Fruit fly (Drosophila melanogaster) whole organism, embryonic: ENCODE measurements around the gene Sym.
A peak's percentile ranks its signal among the peaks of the same experiment; 100 is the strongest.

Experiments used
- Abd-B ChIP-seq: fragments of 200-800 bp; sonication (Bioruptor generic); optimal IDR thresholded peaks from 2 replicates; lab custom pipeline; 2018; ENCODE audit warnings: missing biosample characterization, mild to moderate bottlenecking, missing genetic modification characterization, moderate library complexity
- Atf6 ChIP-seq: fragments of 200-800 bp; sonication (Bioruptor generic); IDR thresholded peaks from 2 replicates; pipeline ENCODE4 v1.3.6; 2022; ENCODE audit warnings: missing biosample characterization, missing genetic modification characterization
- Bteb2 ChIP-seq: fragments of 200-800 bp; sonication (Bioruptor generic); optimal IDR thresholded peaks from 2 replicates; lab custom pipeline; 2016; ENCODE audit warnings: missing biosample characterization, missing genetic modification characterization
- CG10209 ChIP-seq: fragments of 200-800 bp; sonication (Bioruptor generic); optimal IDR thresholded peaks from 3 replicates; lab custom pipeline; 2017; ENCODE audit warnings: missing biosample characterization, mild to moderate bottlenecking, missing genetic modification characterization, missing genetic modification reagents
- CG10979 ChIP-seq: fragments of 200-800 bp; sonication (Bioruptor generic); optimal IDR thresholded peaks from 2 replicates; lab custom pipeline; 2018; ENCODE audit warnings: missing biosample characterization, mild to moderate bottlenecking, missing genetic modification characterization, moderate library complexity
- CG11695 ChIP-seq: fragments of 200-800 bp; sonication (Bioruptor generic); IDR thresholded peaks from 3 replicates; pipeline ENCODE4 v1.3.6; 2022; ENCODE audit warnings: missing biosample characterization, missing genetic modification characterization
- CG1529 ChIP-seq: fragments of 200-800 bp; sonication (Bioruptor generic); optimal IDR thresholded peaks from 3 replicates; lab custom pipeline; 2018; ENCODE audit warnings: missing biosample characterization, missing genetic modification characterization
- CG17186 ChIP-seq: fragments of 200-800 bp; sonication (Bioruptor generic); optimal IDR thresholded peaks from 3 replicates; lab custom pipeline; 2017; ENCODE audit warnings: missing biosample characterization, missing genetic modification reagents, missing genetic modification characterization
- CG17359 ChIP-seq: fragments of 200-800 bp; sonication (Bioruptor generic); optimal IDR thresholded peaks from 3 replicates; lab custom pipeline; 2018; ENCODE audit warnings: missing biosample characterization, mild to moderate bottlenecking, missing genetic modification characterization, moderate library complexity
- CG18619 ChIP-seq: fragments of 200-800 bp; sonication (Bioruptor generic); optimal IDR thresholded peaks from 3 replicates; lab custom pipeline; 2017; ENCODE audit warnings: missing biosample characterization, mild to moderate bottlenecking, missing genetic modification characterization
- CG2129 ChIP-seq: fragments of 200-800 bp; sonication (Bioruptor generic); IDR thresholded peaks from 2 replicates; pipeline ENCODE4 v1.3.6; 2022; ENCODE audit warnings: missing biosample characterization, missing genetic modification characterization; ENCODE audit not compliant: partially characterized antibody
- CG31441 ChIP-seq: fragments of 200-800 bp; sonication (Bioruptor generic); IDR thresholded peaks from 2 replicates; pipeline ENCODE4 v1.3.6; 2022; ENCODE audit warnings: missing biosample characterization, missing genetic modification characterization
- CG32767 ChIP-seq: fragments of 200-800 bp; sonication (Bioruptor generic); IDR thresholded peaks from 2 replicates; pipeline ENCODE4 v1.3.6; 2022; ENCODE audit warnings: missing biosample characterization, missing genetic modification characterization
- CG33557 ChIP-seq: fragments of 200-800 bp; sonication (Bioruptor generic); optimal IDR thresholded peaks from 2 replicates; lab custom pipeline; 2019; ENCODE audit warnings: missing biosample characterization, mild to moderate bottlenecking, missing genetic modification characterization, moderate library complexity
- CG42726 ChIP-seq: fragments of 200-800 bp; sonication (Bioruptor generic); IDR thresholded peaks from 2 replicates; pipeline ENCODE4 v1.3.6; 2022; ENCODE audit warnings: missing biosample characterization, missing genetic modification characterization; ENCODE audit not compliant: partially characterized antibody
- CG4617 ChIP-seq: fragments of 200-800 bp; sonication (Bioruptor generic); optimal IDR thresholded peaks from 3 replicates; lab custom pipeline; 2016; ENCODE audit warnings: missing biosample characterization, missing genetic modification characterization, borderline replicate concordance
- CG4707 ChIP-seq: fragments of 200-800 bp; sonication (Bioruptor generic); optimal IDR thresholded peaks from 2 replicates; lab custom pipeline; 2018; ENCODE audit warnings: missing biosample characterization, mild to moderate bottlenecking, missing genetic modification characterization, moderate library complexity
- CG6791 ChIP-seq: fragments of 200-800 bp; sonication (Bioruptor generic); IDR thresholded peaks from 3 replicates; pipeline ENCODE4 v1.3.6; 2022; ENCODE audit warnings: missing biosample characterization, missing genetic modification characterization; ENCODE audit not compliant: partially characterized antibody
- CG6854 ChIP-seq: fragments of 200-800 bp; sonication (Bioruptor generic); optimal IDR thresholded peaks from 3 replicates; lab custom pipeline; 2017; ENCODE audit warnings: missing biosample characterization, mild to moderate bottlenecking, missing genetic modification characterization
- CG7963 ChIP-seq: fragments of 200-800 bp; sonication (Bioruptor generic); IDR thresholded peaks from 3 replicates; pipeline ENCODE4 v1.3.6; 2022; ENCODE audit warnings: missing biosample characterization, missing genetic modification characterization; ENCODE audit not compliant: partially characterized antibody
- CG8281 ChIP-seq: fragments of 200-800 bp; sonication (Bioruptor generic); optimal IDR thresholded peaks from 2 replicates; lab custom pipeline; 2018; ENCODE audit warnings: missing biosample characterization, mild to moderate bottlenecking, missing genetic modification characterization, moderate library complexity
- CG8478 ChIP-seq: fragments of >200 bp; optimal IDR thresholded peaks from 2 replicates; lab custom pipeline; 2018
- CG8765 ChIP-seq: fragments of 200-800 bp; sonication (Bioruptor generic); IDR thresholded peaks from 2 replicates; pipeline ENCODE4 v1.3.6; 2022; ENCODE audit warnings: missing biosample characterization, missing genetic modification characterization
- CkIIα-i1 ChIP-seq: fragments of 200-800 bp; sonication (Bioruptor generic); IDR thresholded peaks from 2 replicates; pipeline ENCODE4 v1.3.6; 2022; ENCODE audit warnings: missing biosample characterization, missing genetic modification characterization
- D19A ChIP-seq: fragments of 200-800 bp; optimal IDR thresholded peaks from 3 replicates; lab custom pipeline; 2019; ENCODE audit warnings: missing biosample characterization, mild to moderate bottlenecking, missing genetic modification characterization, moderate library complexity
- Fer2 ChIP-seq: fragments of 200-800 bp; sonication (Bioruptor generic); optimal IDR thresholded peaks from 2 replicates; lab custom pipeline; 2018; ENCODE audit warnings: missing biosample characterization, mild to moderate bottlenecking, missing genetic modification characterization, moderate library complexity
- H15 ChIP-seq: fragments of 200-800 bp; sonication (Bioruptor generic); IDR thresholded peaks from 3 replicates; pipeline ENCODE4 v1.3.6; 2022; ENCODE audit warnings: missing biosample characterization, missing genetic modification characterization
- Nf-YB ChIP-seq: fragments of 200-800 bp; sonication (Bioruptor generic); optimal IDR thresholded peaks from 3 replicates; lab custom pipeline; 2019; ENCODE audit warnings: missing biosample characterization, mild to moderate bottlenecking, missing genetic modification characterization, moderate library complexity
- Sry-β ChIP-seq: fragments of 200-800 bp; sonication (Bioruptor generic); optimal IDR thresholded peaks from 2 replicates; lab custom pipeline; 2018; ENCODE audit warnings: missing biosample characterization, mild to moderate bottlenecking, missing genetic modification characterization, moderate library complexity
- Ssrp ChIP-seq: fragments of 200-800 bp; sonication (Bioruptor generic); optimal IDR thresholded peaks from 2 replicates; lab custom pipeline; 2018; ENCODE audit warnings: missing biosample characterization, mild to moderate bottlenecking, missing genetic modification characterization, moderate library complexity
- Xrp1 ChIP-seq: fragments of 200-800 bp; sonication (Bioruptor generic); IDR thresholded peaks from 2 replicates; pipeline ENCODE4 v1.3.6; 2022; ENCODE audit warnings: missing biosample characterization, missing genetic modification characterization
- ara ChIP-seq: fragments of 200-800 bp; sonication (Bioruptor generic); IDR thresholded peaks from 2 replicates; pipeline ENCODE4 v1.3.6; 2022; ENCODE audit warnings: missing biosample characterization, missing genetic modification characterization
- cg ChIP-seq: fragments of 200-800 bp; sonication (Bioruptor generic); optimal IDR thresholded peaks from 3 replicates; lab custom pipeline; 2019; ENCODE audit warnings: missing biosample characterization, mild to moderate bottlenecking, missing genetic modification characterization, moderate library complexity
- crp ChIP-seq, 2 experiments: fragments of 200-800 bp; sonication (Bioruptor generic); optimal IDR thresholded peaks; 2 replicates in 1 of 2; 3 replicates in 1 of 2; lab custom pipeline; 2017; ENCODE audit warnings: missing biosample characterization in 2 of 2, missing genetic modification characterization in 2 of 2, mild to moderate bottlenecking in 1 of 2, moderate library complexity in 1 of 2
- da ChIP-seq: fragments of 200-800 bp; sonication (Bioruptor generic); optimal IDR thresholded peaks from 2 replicates; lab custom pipeline; 2016; ENCODE audit warnings: missing biosample characterization, missing genetic modification characterization
- dimm ChIP-seq: fragments of 200-800 bp; sonication (Bioruptor generic); IDR thresholded peaks from 2 replicates; pipeline ENCODE4 v1.3.6; 2022; ENCODE audit warnings: missing biosample characterization, missing genetic modification characterization
- jing ChIP-seq: fragments of 200-800 bp; sonication (Bioruptor generic); optimal IDR thresholded peaks from 2 replicates; lab custom pipeline; 2018; ENCODE audit warnings: missing biosample characterization, mild to moderate bottlenecking, missing genetic modification characterization
- mirr ChIP-seq: fragments of 200-800 bp; sonication (Bioruptor generic); optimal IDR thresholded peaks from 3 replicates; lab custom pipeline; 2018; ENCODE audit warnings: missing biosample characterization, mild to moderate bottlenecking, missing genetic modification characterization
- nerfin-1 ChIP-seq: fragments of 200-800 bp; sonication (Bioruptor generic); optimal IDR thresholded peaks from 3 replicates; lab custom pipeline; 2019; ENCODE audit warnings: missing biosample characterization, mild to moderate bottlenecking, missing genetic modification characterization, moderate library complexity
- onecut ChIP-seq: fragments of 200-800 bp; sonication (Bioruptor generic); IDR thresholded peaks from 2 replicates; pipeline ENCODE4 v1.3.6; 2022; ENCODE audit warnings: missing biosample characterization, missing genetic modification characterization
- pfk ChIP-seq: fragments of 200-800 bp; sonication (Bioruptor generic); optimal IDR thresholded peaks from 2 replicates; lab custom pipeline; 2018; ENCODE audit warnings: missing biosample characterization, mild to moderate bottlenecking, missing genetic modification characterization, moderate library complexity
- run ChIP-seq: fragments of 200-800 bp; sonication (Bioruptor generic); optimal IDR thresholded peaks from 3 replicates; lab custom pipeline; 2018; ENCODE audit warnings: missing biosample characterization, mild to moderate bottlenecking, missing genetic modification characterization
- scrt ChIP-seq: fragments of 200-800 bp; sonication (Bioruptor generic); optimal IDR thresholded peaks from 2 replicates; lab custom pipeline; 2018; ENCODE audit warnings: missing biosample characterization, mild to moderate bottlenecking, missing genetic modification characterization, moderate library complexity
- slp2 ChIP-seq: fragments of 200-800 bp; sonication (Bioruptor generic); optimal IDR thresholded peaks from 2 replicates; lab custom pipeline; 2016; ENCODE audit warnings: missing biosample characterization, missing genetic modification characterization
- ssp ChIP-seq: fragments of 200-800 bp; sonication (Bioruptor generic); IDR thresholded peaks from 2 replicates; pipeline ENCODE4 v1.3.6; 2022; ENCODE audit warnings: missing biosample characterization, missing genetic modification characterization
- tgo ChIP-seq: fragments of 200-800 bp; sonication (Bioruptor generic); IDR thresholded peaks from 3 replicates; pipeline ENCODE4 v1.3.6; 2022; ENCODE audit warnings: missing biosample characterization, missing genetic modification characterization
- tin ChIP-seq: fragments of 200-800 bp; sonication (Bioruptor generic); optimal IDR thresholded peaks from 3 replicates; lab custom pipeline; 2016; ENCODE audit warnings: missing biosample characterization, missing genetic modification characterization
- vnd ChIP-seq: fragments of 200-800 bp; sonication (Bioruptor generic); IDR thresholded peaks from 3 replicates; pipeline ENCODE4 v1.3.6; 2022; ENCODE audit warnings: missing biosample characterization, missing genetic modification characterization; ENCODE audit not compliant: partially characterized antibody
- z ChIP-seq: fragments of 200-800 bp; sonication (Bioruptor generic); IDR thresholded peaks from 3 replicates; pipeline ENCODE4 v1.3.6; 2022; ENCODE audit warnings: missing biosample characterization, missing genetic modification characterization
- zfh1 ChIP-seq: fragments of 200-800 bp; sonication (Bioruptor generic); IDR thresholded peaks from 3 replicates; pipeline ENCODE4 v1.3.6; 2022; ENCODE audit warnings: missing biosample characterization, missing genetic modification characterization

Sym gene

DNA sequence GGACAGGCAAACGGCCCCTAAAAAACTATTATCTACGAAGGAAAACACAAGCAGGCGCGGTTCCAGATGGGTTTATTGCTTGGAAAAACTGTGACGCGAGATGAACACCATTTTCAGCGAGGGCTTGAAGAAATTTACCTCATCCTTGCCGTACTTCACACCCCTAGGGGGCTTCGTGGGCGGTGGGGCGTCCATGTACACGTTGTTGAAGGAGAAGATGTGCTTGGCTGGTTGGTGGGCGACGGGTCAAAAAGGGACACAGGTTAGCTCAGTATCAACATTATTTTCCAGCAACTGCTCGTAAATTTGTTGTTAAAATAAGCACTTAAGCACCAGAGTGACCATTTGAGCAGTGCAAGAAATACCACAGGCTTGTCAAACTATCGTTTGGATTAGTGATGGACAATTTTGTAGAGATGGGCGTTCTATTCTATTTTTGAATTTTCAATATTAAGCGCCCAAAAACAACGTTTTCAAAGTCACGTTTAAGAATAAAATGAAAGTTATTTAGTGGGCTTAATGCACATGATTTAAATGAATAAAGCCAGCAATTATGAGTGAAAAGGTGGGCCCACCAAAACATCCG, 16.4 kb upstream of the Sym start, which contains the start of gene Sec8 (continued):
- TF ChIP-seq onecut (no peak), mirr (GFP tag; lab: Kevin White, UChicago) (no peak), CG42726 (GFP tag; lab: Robert Waterston, UW) (peak; percentile 79), CG8765 (GFP tag; lab: Robert Waterston, UW) (no peak), crp (GFP tag; optimal IDR thresholded peaks at IDR 0.05; lab: Kevin White, UChicago) (no peak), ara (no peak), D19A (tag; lab: Kevin White, UChicago) (no peak), jing (GFP tag; lab: Kevin White, UChicago) (no peak), CG11695 (GFP tag; lab: Robert Waterston, UW) (no peak), CG1529 (GFP tag; lab: Kevin White, UChicago) (no peak), Nf-YB (GFP tag; lab: Kevin White, UChicago) (no peak), CG33557 (GFP tag; lab: Kevin White, UChicago) (no peak), Bteb2 (GFP tag; lab: Kevin White, UChicago) (peak; percentile 40), run (tag; lab: Kevin White, UChicago) (no peak), Abd-B (GFP tag; lab: Kevin White, UChicago) (no peak), CG31441 (no peak), pfk (GFP tag; lab: Kevin White, UChicago) (no peak), Fer2 (tag; lab: Kevin White, UChicago) (no peak), CG6791 (GFP tag; lab: Robert Waterston, UW) (peak; percentile 91), CG17359 (tag; lab: Kevin White, UChicago) (no peak), tin (GFP tag; lab: Kevin White, UChicago) (peak; percentile 60), dimm (GFP tag; lab: Robert Waterston, UW) (no peak), Ssrp (no peak), slp2 (GFP tag; lab: Kevin White, UChicago) (no peak), zfh1 (GFP tag; lab: Robert Waterston, UW) (no peak), tgo (GFP tag; lab: Robert Waterston, UW) (0 out of 3 replicates have a peak, but pooled peaks have one; percentile 31), CG8281 (no peak), CG2129 (GFP tag; lab: Robert Waterston, UW) (peak; percentile 78), scrt (GFP tag; lab: Kevin White, UChicago) (no peak), CG10209 (GFP tag; lab: Kevin White, UChicago) (no peak), da (GFP tag; lab: Kevin White, UChicago) (no peak), z (no peak), nerfin-1 (tag; lab: Kevin White, UChicago) (no peak), cg (GFP tag; lab: Kevin White, UChicago) (no peak), CG4617 (GFP tag; lab: Kevin White, UChicago) (peak; percentile 92), CG18619 (GFP tag; lab: Kevin White, UChicago) (no peak), vnd (GFP tag; lab: Robert Waterston, UW) (peak; percentile 73), Xrp1 (GFP tag; lab: Robert Waterston, UW) (no peak), CG8478 (lab: Kevin White, UChicago) (no peak), H15 (GFP tag; lab: Robert Waterston, UW) (no peak), Sry-β (GFP tag; lab: Kevin White, UChicago) (no peak), CG17186 (GFP tag; lab: Kevin White, UChicago) (peak; percentile 33), CG6854 (GFP tag; lab: Kevin White, UChicago) (no peak), ssp (GFP tag; lab: Robert Waterston, UW) (no peak), CkIIα-i1 (GFP tag; lab: Robert Waterston, UW) (no peak), CG10979 (tag; lab: Kevin White, UChicago) (peak; percentile 19), CG4707 (GFP tag; lab: Kevin White, UChicago) (no peak), CG32767 (no peak), Atf6 (GFP tag; lab: Robert Waterston, UW) (no peak), CG7963 (GFP tag; lab: Robert Waterston, UW) (peak; percentile 55; the same call in 2 of the 3 replicates)
